Worm (Caenorhabditis elegans) whole organism, midembryonic: ENCODE data around the gene cbp-1.

Experiments
- T22C8.4 ChIP-seq: fragments of 200-800 bp; sonication (Bioruptor generic); IDR thresholded peaks from 2 replicates; pipeline ENCODE4 v1.3.6; 2022; ENCODE audit warnings: missing genetic modification characterization, missing compliant biosample characterization
- cog-1 ChIP-seq: sonication (generic microtip); optimal IDR thresholded peaks from 2 replicates; lab custom pipeline; 2016; ENCODE audit warnings: missing genetic modification characterization, missing compliant biosample characterization
- flt-1 ChIP-seq: fragments of 200-800 bp; sonication (Bioruptor generic); IDR thresholded peaks from 2 replicates; pipeline ENCODE4 v1.3.6; 2022; ENCODE audit warnings: missing genetic modification characterization, missing compliant biosample characterization
- klf-2 ChIP-seq: fragments of 200-800 bp; sonication (Bioruptor generic); conservative IDR thresholded peaks from 2 replicates; pipeline ENCODE4 v1.3.6; 2022; ENCODE audit warnings: missing genetic modification reagents, missing genetic modification characterization, missing compliant biosample characterization
- med-1 ChIP-seq: sonication (generic microtip); optimal IDR thresholded peaks from 2 replicates; lab custom pipeline; 2017; ENCODE audit warnings: missing genetic modification characterization, mild to moderate bottlenecking, missing compliant biosample characterization, antibody characterized with exemption, missing genetic modification reagents; ENCODE audit not compliant: insufficient read depth
- tab-1 ChIP-seq: fragments of 200-800 bp; sonication (Bioruptor generic); IDR thresholded peaks from 2 replicates; pipeline ENCODE4 v1.3.6; 2022; ENCODE audit warnings: missing genetic modification characterization, missing compliant biosample characterization
- ztf-23 ChIP-seq: fragments of 200-800 bp; sonication (Bioruptor generic); IDR thresholded peaks from 2 replicates; pipeline ENCODE4 v1.3.6; 2022; ENCODE audit warnings: missing genetic modification reagents, missing genetic modification characterization, missing compliant biosample characterization
- ztf-29 ChIP-seq: fragments of 200-800 bp; sonication (Bioruptor generic); IDR thresholded peaks from 2 replicates; pipeline ENCODE4 v1.3.6; 2022; ENCODE audit warnings: missing genetic modification reagents, missing genetic modification characterization, missing compliant biosample characterization

- TF ChIP-seq cog-1 (tag; lab: Kevin White, UChicago) (no peak), T22C8.4 (GFP tag; lab: Robert Waterston, UW) (no peak), ztf-29 (GFP tag; lab: Robert Waterston, UW) (no peak), ztf-23 (GFP tag; lab: Robert Waterston, UW) (no peak), flt-1 (GFP tag; lab: Robert Waterston, UW) (no peak), tab-1 (no peak), klf-2 (no peak), med-1 (GFP tag; lab: Kevin White, UChicago) (no peak)
Observed at ce11 chrIII:9740663-9741062, 25.6 kb upstream of the cbp-1 start.
